Worm (Caenorhabditis elegans) whole organism, late embryonic: Measurements from ENCODE around the gene Y17G7B.22.
A peak's percentile ranks its signal among the peaks of the same experiment; 100 is the strongest.

Experiments
- C08G9.2 ChIP-seq: sonication (generic microtip); optimal IDR thresholded peaks from 2 replicates; lab custom pipeline; 2016; ENCODE audit warnings: mild to moderate bottlenecking, missing genetic modification characterization, moderate library complexity, missing compliant biosample characterization
- C38D4.7 ChIP-seq: fragments of 200-800 bp; sonication (Bioruptor generic); optimal IDR thresholded peaks from 2 replicates; lab custom pipeline; 2018; ENCODE audit warnings: mild to moderate bottlenecking, missing genetic modification characterization, moderate library complexity, missing compliant biosample characterization
- K02D7.2 ChIP-seq: sonication (generic microtip); optimal IDR thresholded peaks from 2 replicates; lab custom pipeline; 2017; ENCODE audit warnings: mild to moderate bottlenecking, missing genetic modification characterization, missing compliant biosample characterization
- K09A11.1 ChIP-seq: sonication (generic microtip); optimal IDR thresholded peaks from 2 replicates; lab custom pipeline; 2017; ENCODE audit warnings: antibody characterized with exemption, mild to moderate bottlenecking, missing genetic modification characterization, missing compliant biosample characterization; ENCODE audit not compliant: insufficient read depth
- T23F11.4 ChIP-seq: fragments of 200-800 bp; sonication (Bioruptor generic); optimal IDR thresholded peaks from 2 replicates; lab custom pipeline; 2018; ENCODE audit warnings: mild to moderate bottlenecking, missing genetic modification characterization, missing compliant biosample characterization
- ahr-1 ChIP-seq: sonication (generic microtip); optimal IDR thresholded peaks from 2 replicates; lab custom pipeline; 2016; ENCODE audit warnings: missing genetic modification characterization, missing compliant biosample characterization
- ama-1 ChIP-seq: fragments of 150-350 bp; optimal IDR thresholded peaks from 2 replicates; lab custom pipeline; 2014
- ceh-18 ChIP-seq: sonication (generic microtip); optimal IDR thresholded peaks from 2 replicates; lab custom pipeline; 2016; ENCODE audit warnings: missing genetic modification characterization, missing compliant biosample characterization
- ceh-22 ChIP-seq: sonication (generic microtip); optimal IDR thresholded peaks from 2 replicates; lab custom pipeline; 2017; ENCODE audit warnings: missing biosample characterization, missing genetic modification characterization
- ceh-24 ChIP-seq: sonication (generic microtip); optimal IDR thresholded peaks from 2 replicates; lab custom pipeline; 2016; ENCODE audit warnings: mild to moderate bottlenecking, missing genetic modification characterization, missing compliant biosample characterization
- ceh-30 ChIP-seq: fragments of 150-350 bp; optimal IDR thresholded peaks from 2 replicates; lab custom pipeline; 2014; ENCODE audit warnings: missing biosample characterization, missing genetic modification characterization
- ceh-31 ChIP-seq: sonication (generic microtip); optimal IDR thresholded peaks from 2 replicates; lab custom pipeline; 2016; ENCODE audit warnings: missing genetic modification characterization, missing compliant biosample characterization
- ceh-45 ChIP-seq: fragments of 200-800 bp; sonication (Bioruptor generic); IDR thresholded peaks from 2 replicates; pipeline ENCODE4 v1.3.6; 2022; ENCODE audit warnings: missing genetic modification reagents, missing genetic modification characterization, missing compliant biosample characterization
- ceh-48 ChIP-seq: sonication (generic microtip); optimal IDR thresholded peaks from 2 replicates; lab custom pipeline; 2016; ENCODE audit warnings: missing genetic modification characterization, inconsistent platforms, missing compliant biosample characterization
- ceh-9 ChIP-seq: sonication (generic microtip); optimal IDR thresholded peaks from 2 replicates; lab custom pipeline; 2016; ENCODE audit warnings: mild to moderate bottlenecking, missing genetic modification characterization, inconsistent platforms, missing compliant biosample characterization
- che-1 ChIP-seq: sonication (generic microtip); optimal IDR thresholded peaks from 2 replicates; lab custom pipeline; 2016; ENCODE audit warnings: mild to moderate bottlenecking, missing genetic modification characterization, missing compliant biosample characterization
- elt-2 ChIP-seq: sonication (generic microtip); optimal IDR thresholded peaks from 2 replicates; lab custom pipeline; 2016; ENCODE audit warnings: missing genetic modification reagents, missing genetic modification characterization, missing compliant biosample characterization
- elt-4 ChIP-seq: sonication (generic microtip); optimal IDR thresholded peaks from 2 replicates; lab custom pipeline; 2016; ENCODE audit warnings: missing genetic modification characterization, missing compliant biosample characterization
- fax-1 ChIP-seq: sonication (generic microtip); optimal IDR thresholded peaks from 2 replicates; lab custom pipeline; 2016; ENCODE audit warnings: missing genotype, missing genetic modification characterization, missing compliant biosample characterization
- fkh-6 ChIP-seq: sonication (generic microtip); optimal IDR thresholded peaks from 2 replicates; lab custom pipeline; 2016; ENCODE audit warnings: missing genetic modification characterization, missing compliant biosample characterization
- hlh-15 ChIP-seq: sonication (generic microtip); optimal IDR thresholded peaks from 2 replicates; lab custom pipeline; 2016; ENCODE audit warnings: missing genetic modification characterization, missing compliant biosample characterization
- hlh-30 ChIP-seq: sonication (generic microtip); optimal IDR thresholded peaks from 2 replicates; lab custom pipeline; 2017; ENCODE audit warnings: antibody characterized with exemption, missing genetic modification characterization, missing compliant biosample characterization; ENCODE audit not compliant: insufficient read depth
- hlh-6 ChIP-seq: sonication (generic microtip); optimal IDR thresholded peaks from 2 replicates; lab custom pipeline; 2016; ENCODE audit warnings: missing genotype, missing genetic modification characterization, missing compliant biosample characterization
- lim-6 ChIP-seq: sonication (generic microtip); optimal IDR thresholded peaks from 2 replicates; lab custom pipeline; 2016; ENCODE audit warnings: missing genetic modification characterization, missing compliant biosample characterization
- lin-11 ChIP-seq: fragments of 200-800 bp; sonication (Bioruptor generic); optimal IDR thresholded peaks from 2 replicates; lab custom pipeline; 2018; ENCODE audit warnings: mild to moderate bottlenecking, missing genetic modification characterization, missing compliant biosample characterization
- madf-2 ChIP-seq: sonication (generic microtip); optimal IDR thresholded peaks from 2 replicates; lab custom pipeline; 2017; ENCODE audit warnings: missing genetic modification characterization, missing compliant biosample characterization
- nfya-1 ChIP-seq: sonication (generic microtip); optimal IDR thresholded peaks from 2 replicates; lab custom pipeline; 2017; ENCODE audit warnings: missing genetic modification characterization, mild to moderate bottlenecking, missing compliant biosample characterization, antibody characterized with exemption, moderate library complexity
- nhr-11 ChIP-seq: fragments of 150-350 bp; optimal IDR thresholded peaks from 2 replicates; lab custom pipeline; 2014; ENCODE audit warnings: missing biosample characterization, missing genetic modification characterization
- nhr-232 ChIP-seq: sonication (generic microtip); optimal IDR thresholded peaks from 2 replicates; lab custom pipeline; 2016; ENCODE audit warnings: missing genetic modification characterization, missing compliant biosample characterization
- odd-2 ChIP-seq: sonication (generic microtip); optimal IDR thresholded peaks from 2 replicates; lab custom pipeline; 2017; ENCODE audit warnings: antibody characterized with exemption, mild to moderate bottlenecking, missing genetic modification characterization, missing compliant biosample characterization
- pax-1 ChIP-seq: fragments of 150-350 bp; optimal IDR thresholded peaks from 2 replicates; lab custom pipeline; 2014; ENCODE audit warnings: missing biosample characterization, missing genetic modification characterization
- pha-4 ChIP-seq: fragments of 150-350 bp; optimal IDR thresholded peaks from 2 replicates; lab custom pipeline; 2018; ENCODE audit warnings: missing biosample characterization, missing genetic modification reagents, missing genetic modification characterization
- pros-1 ChIP-seq: fragments of 150-350 bp; optimal IDR thresholded peaks from 2 replicates; lab custom pipeline; 2014; ENCODE audit warnings: missing biosample characterization, missing genetic modification reagents, missing genetic modification characterization
- rnt-1 ChIP-seq: sonication (generic microtip); optimal IDR thresholded peaks from 2 replicates; lab custom pipeline; 2016; ENCODE audit warnings: missing genetic modification characterization, missing compliant biosample characterization
- sdc-2 ChIP-seq: sonication (generic microtip); optimal IDR thresholded peaks from 2 replicates; lab custom pipeline; 2016; ENCODE audit warnings: missing genotype, missing genetic modification characterization, missing compliant biosample characterization
- sox-4 ChIP-seq: sonication (generic microtip); optimal IDR thresholded peaks from 2 replicates; lab custom pipeline; 2017; ENCODE audit warnings: mild to moderate bottlenecking, missing genetic modification characterization, inconsistent platforms, missing compliant biosample characterization
- syd-9 ChIP-seq: sonication (generic microtip); optimal IDR thresholded peaks from 2 replicates; lab custom pipeline; 2016; ENCODE audit warnings: mild to moderate bottlenecking, missing genetic modification characterization, moderate library complexity, missing compliant biosample characterization
- tbx-2 ChIP-seq: sonication (generic microtip); optimal IDR thresholded peaks from 2 replicates; lab custom pipeline; 2016; ENCODE audit warnings: missing genetic modification characterization, missing compliant biosample characterization
- tbx-7 ChIP-seq: sonication (generic microtip); optimal IDR thresholded peaks from 2 replicates; lab custom pipeline; 2016; ENCODE audit warnings: missing genotype, missing genetic modification characterization, missing compliant biosample characterization
- unc-3 ChIP-seq, 2 experiments: fragments of 200-800 bp in 1 of 2; sonication (Bioruptor generic) in 1 of 2; sonication (generic microtip) in 1 of 2; conservative IDR thresholded peaks in 1 of 2; optimal IDR thresholded peaks in 1 of 2; 2 replicates each; pipeline versions ENCODE4 v1.3.6 to Lab custom; 2016 to 2022; ENCODE audit warnings: missing compliant biosample characterization in 2 of 2, missing genetic modification characterization in 2 of 2, missing genetic modification reagents in 1 of 2
- unc-42 ChIP-seq: sonication (generic microtip); optimal IDR thresholded peaks from 2 replicates; lab custom pipeline; 2016; ENCODE audit warnings: missing genotype, missing genetic modification characterization, missing compliant biosample characterization
- unc-86 ChIP-seq: sonication (generic microtip); optimal IDR thresholded peaks from 2 replicates; lab custom pipeline; 2016; ENCODE audit warnings: missing genetic modification characterization, missing compliant biosample characterization
- zip-5 ChIP-seq: sonication (generic microtip); optimal IDR thresholded peaks from 2 replicates; lab custom pipeline; 2016; ENCODE audit warnings: missing genetic modification characterization, missing compliant biosample characterization
- ztf-16 ChIP-seq: sonication (generic microtip); optimal IDR thresholded peaks from 2 replicates; lab custom pipeline; 2017; ENCODE audit warnings: missing genetic modification characterization, missing compliant biosample characterization

Y17G7B.22 gene

DNA sequence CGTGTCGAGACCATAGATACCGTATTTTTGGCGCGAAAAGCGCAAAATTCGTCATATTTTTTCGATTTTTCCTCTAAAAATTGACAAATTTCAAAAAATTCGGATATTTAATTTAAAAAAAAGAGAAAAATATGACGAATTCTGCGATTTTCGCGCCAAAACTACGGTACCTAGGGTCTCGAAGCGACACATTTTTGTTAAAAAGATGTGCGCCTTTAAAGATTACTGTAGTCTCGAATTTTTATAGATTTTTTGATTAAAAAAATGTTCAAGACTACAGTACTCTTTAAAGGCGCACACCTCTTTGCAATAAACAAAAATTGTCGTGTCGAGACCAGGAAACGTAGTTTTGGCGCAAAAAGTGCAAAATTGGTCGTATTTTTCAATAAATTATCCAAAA, 31.8 kb upstream of the Y17G7B.22 start:
- TF ChIP-seq hlh-6 (no peak), syd-9 (tag; lab: Kevin White, UChicago) (no peak), odd-2 (no peak), C08G9.2 (tag; lab: Kevin White, UChicago) (no peak), elt-4 (tag; lab: Kevin White, UChicago) (no peak), che-1 (no peak), ceh-45 (no peak), ahr-1 (tag; lab: Kevin White, UChicago) (no peak), ama-1 (lab: Kevin White, UChicago) (no peak), zip-5 (tag; lab: Kevin White, UChicago) (no peak), sox-4 (no peak), K09A11.1 (tag; lab: Kevin White, UChicago) (no peak), nhr-232 (no peak), ceh-9 (tag; lab: Kevin White, UChicago) (no peak), nhr-11 (tag; lab: Kevin White, UChicago) (no peak), unc-3 (GFP tag; conservative IDR thresholded peaks at IDR 0.05; lab: Robert Waterston, UW) (no peak), unc-3 (tag; optimal IDR thresholded peaks at IDR 0.05; lab: Kevin White, UChicago) (no peak), hlh-15 (tag; lab: Kevin White, UChicago) (no peak)

DNA sequence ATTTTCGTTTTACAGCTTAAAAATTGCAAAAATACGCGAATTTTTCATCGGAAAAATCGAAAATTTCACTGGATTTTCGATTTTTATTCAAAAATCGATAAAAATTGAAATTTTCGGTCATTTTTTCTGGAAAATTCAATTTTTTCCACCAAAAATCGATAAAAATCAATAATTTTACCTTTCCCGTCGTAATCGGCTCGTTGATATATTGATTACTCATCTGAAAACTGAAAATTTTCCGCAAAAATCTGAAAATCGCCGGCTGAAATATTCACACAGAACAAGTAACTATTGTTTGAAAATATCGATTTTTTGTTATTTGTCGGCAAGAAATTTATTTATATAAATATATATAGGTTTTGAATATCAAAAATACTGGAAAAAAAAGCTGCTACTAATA, 31.3 kb upstream of the Y17G7B.22 start, which contains the start of gene cyn-16:
Gene cyn-16 (minus strand): TSS at position 227 of the 400 bp plus-strand sequence.
- peak; percentile 37 for TF ChIP-seq ceh-48 (tag; lab: Kevin White, UChicago)
- TF ChIP-seq T23F11.4 (GFP tag; lab: Kevin White, UChicago), result no peak

- TF ChIP-seq pax-1 (tag; lab: Kevin White, UChicago) (no peak), pha-4 (tag; lab: Kevin White, UChicago) (no peak), elt-4 (tag; lab: Kevin White, UChicago) (no peak), ceh-22 (tag; lab: Kevin White, UChicago) (no peak), T23F11.4 (GFP tag; lab: Kevin White, UChicago) (no peak), C08G9.2 (tag; lab: Kevin White, UChicago) (no peak), hlh-30 (tag; lab: Kevin White, UChicago) (no peak), ceh-24 (tag; lab: Kevin White, UChicago) (no peak), sdc-2 (no peak), syd-9 (tag; lab: Kevin White, UChicago) (no peak), elt-2 (tag; lab: Kevin White, UChicago) (no peak), ceh-30 (no peak), unc-42 (tag; lab: Kevin White, UChicago) (no peak), unc-3 (GFP tag; conservative IDR thresholded peaks at IDR 0.05; lab: Robert Waterston, UW) (no peak), unc-3 (tag; optimal IDR thresholded peaks at IDR 0.05; lab: Kevin White, UChicago) (no peak), rnt-1 (no peak)
Measured at ce11 chrII:12039039-12039438, 28.8 kb upstream of the Y17G7B.22 start, which contains the start of gene tpi-1. tpi-1 (minus strand) TSS chrII:12039139.

- TF ChIP-seq ceh-9 (tag; lab: Kevin White, UChicago) (no peak), tbx-2 (peak; percentile 49), lim-6 (no peak), ceh-31 (tag; lab: Kevin White, UChicago) (peak; percentile 37), C38D4.7 (no peak), K02D7.2 (tag; lab: Kevin White, UChicago) (no peak), unc-42 (tag; lab: Kevin White, UChicago) (peak; percentile 79), lin-11 (no peak), pha-4 (tag; lab: Kevin White, UChicago) (no peak), unc-86 (tag; lab: Kevin White, UChicago) (no peak), tbx-7 (tag; lab: Kevin White, UChicago) (no peak), elt-2 (tag; lab: Kevin White, UChicago) (no peak), K09A11.1 (tag; lab: Kevin White, UChicago) (no peak), ceh-18 (tag; lab: Kevin White, UChicago) (peak; percentile 30), nfya-1 (tag; lab: Kevin White, UChicago) (peak; percentile 49), fkh-6 (no peak), sdc-2 (peak; percentile 62), ceh-48 (tag; lab: Kevin White, UChicago) (no peak), nhr-232 (no peak), ztf-16 (tag; lab: Kevin White, UChicago) (no peak), odd-2 (no peak), pros-1 (tag; lab: Kevin White, UChicago) (no peak), fax-1 (tag; lab: Kevin White, UChicago) (no peak), madf-2 (no peak), ceh-24 (tag; lab: Kevin White, UChicago) (no peak), pax-1 (tag; lab: Kevin White, UChicago) (no peak), hlh-15 (tag; lab: Kevin White, UChicago) (no peak), elt-4 (tag; lab: Kevin White, UChicago) (no peak)
Measured at ce11 chrII:12040167-12040566, 27.7 kb upstream of the Y17G7B.22 start.
